Worm (Caenorhabditis elegans): Measurements from ENCODE around the gene C28A5.2.

DNA sequence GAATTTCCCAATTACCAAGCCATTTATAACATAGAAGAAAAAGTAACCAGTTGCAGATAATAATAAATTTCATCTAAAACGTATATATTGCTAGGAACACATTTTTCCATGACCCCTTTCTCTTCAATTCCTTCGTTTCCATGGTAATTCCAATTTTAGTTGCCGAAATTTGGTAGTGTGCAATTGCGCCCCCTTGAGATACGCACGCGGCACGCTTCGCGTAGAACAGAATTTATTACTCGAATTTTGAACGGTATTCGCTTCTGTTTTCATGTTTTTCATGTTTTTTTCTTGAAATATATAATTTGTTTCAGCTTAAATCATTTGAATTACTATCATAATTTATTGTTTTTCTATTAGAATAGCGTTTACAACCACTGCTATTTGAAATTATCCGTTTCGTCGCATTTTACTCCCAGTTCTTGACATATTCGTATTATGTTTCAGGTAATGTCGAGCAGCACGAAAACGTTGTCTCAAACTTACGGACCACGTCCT lies 35.0 kb downstream of the C28A5.2 start, which contains the start of the genes R07E5.17 and snfc-5:
- TF ChIP-seq ztf-23 (GFP tag; IDR thresholded peaks at IDR 0.05): no peak
- no peak for TF ChIP-seq tab-1 (GFP tag; IDR thresholded peaks at IDR 0.05)
- no peak for TF ChIP-seq ztf-29 (GFP tag; IDR thresholded peaks at IDR 0.05)

All from whole organism, midembryonic.